Worm (Caenorhabditis elegans): ENCODE results near the gene hoe-1.

hoe-1 gene

ce11 chrIV:4712376-4712775 lies 31.7 kb downstream of the hoe-1 start, which contains the start of gene yars-2 (continued):
- no peak for TF ChIP-seq ZK337.2 (GFP tag; IDR thresholded peaks at IDR 0.05)
- TF ChIP-seq dmd-6 (GFP tag; IDR thresholded peaks at IDR 0.05) = no peak
- TF ChIP-seq php-3 (GFP tag; IDR thresholded peaks at IDR 0.05) = no peak
- TF ChIP-seq egl-43 (GFP tag; IDR thresholded peaks at IDR 0.05) = no peak
- TF ChIP-seq cey-2 (tag; optimal IDR thresholded peaks at IDR 0.05; ENCODE audit: borderline replicate concordance, insufficient read depth) = no peak
- no peak for TF ChIP-seq Y48G9A.11 (GFP tag; IDR thresholded peaks at IDR 0.05)
- TF ChIP-seq pha-4 (GFP tag; IDR thresholded peaks at IDR 0.05) = no peak
- no peak for TF ChIP-seq pha-4 (tag; optimal IDR thresholded peaks at IDR 0.05)
- no peak for TF ChIP-seq mxl-2 (GFP tag; conservative IDR thresholded peaks at IDR 0.05)
- TF ChIP-seq ceh-20 (GFP tag; IDR thresholded peaks at IDR 0.05) = no peak
- peak; percentile 16 for TF ChIP-seq aha-1 (tag)
- no peak for TF ChIP-seq snpc-4 (tag; optimal IDR thresholded peaks at IDR 0.05)
- TF ChIP-seq mdl-1 (tag; optimal IDR thresholded peaks at IDR 0.05) = no peak
- no peak for TF ChIP-seq mep-1 (tag; optimal IDR thresholded peaks at IDR 0.05)
- no peak for TF ChIP-seq aly-2 (tag; optimal IDR thresholded peaks at IDR 0.05)
- no peak for TF ChIP-seq nhr-237 (tag; optimal IDR thresholded peaks at IDR 0.05)
- TF ChIP-seq spr-3 (GFP tag; optimal IDR thresholded peaks at IDR 0.05) = no peak
- TF ChIP-seq gei-8 (GFP tag; optimal IDR thresholded peaks at IDR 0.05) = no peak
- TF ChIP-seq lin-1 (GFP tag; IDR thresholded peaks at IDR 0.05) = no peak
- TF ChIP-seq T20F7.1 (GFP tag; optimal IDR thresholded peaks at IDR 0.05) = no peak
- TF ChIP-seq F10B5.3 (tag; optimal IDR thresholded peaks at IDR 0.05) = no peak
- TF ChIP-seq zip-11 (GFP tag; IDR thresholded peaks at IDR 0.05) = no peak
- no peak for TF ChIP-seq nhr-77 (tag; optimal IDR thresholded peaks at IDR 0.05)

- TF ChIP-seq Y5F2A.4 (GFP tag; optimal IDR thresholded peaks at IDR 0.05) = no peak
- 0 out of 2 replicates have a peak, but pooled peaks have one; percentile 8 for TF ChIP-seq lin-38 (GFP tag; IDR thresholded peaks at IDR 0.05)
- peak; percentile 61 for TF ChIP-seq set-16 (GFP tag; IDR thresholded peaks at IDR 0.05)
- TF ChIP-seq daf-19 (GFP tag; conservative IDR thresholded peaks at IDR 0.05) = no peak
- 0 out of 2 replicates have a peak, but pooled peaks have one; percentile 16 for TF ChIP-seq arid-1 (GFP tag; conservative IDR thresholded peaks at IDR 0.05)
- no peak for TF ChIP-seq ceh-28 (tag; optimal IDR thresholded peaks at IDR 0.05)
- TF ChIP-seq unc-62 (GFP tag; optimal IDR thresholded peaks at IDR 0.05 in 1 of 2) = no peak
- TF ChIP-seq unc-62 (tag; optimal IDR thresholded peaks at IDR 0.05) = no peak
- no peak for TF ChIP-seq nhr-102 (tag; optimal IDR thresholded peaks at IDR 0.05)
- TF ChIP-seq madf-5 (GFP tag; IDR thresholded peaks at IDR 0.05) = 0 out of 4 replicates have a peak, but pooled peaks of 1 of the 2 experiments have one; percentile 3
- no peak for TF ChIP-seq ceh-44 (GFP tag; IDR thresholded peaks at IDR 0.05)
- no peak for TF ChIP-seq php-3 (GFP tag; IDR thresholded peaks at IDR 0.05)
- no peak for TF ChIP-seq fkh-10 (GFP tag; optimal IDR thresholded peaks at IDR 0.05)
These were observed 33.6 kb downstream of the hoe-1 start, which contains the start of gene cif-1 for ce11 chrIV:4710459-4710858. cif-1 (minus strand) TSS chrIV:4710755.

- TF ChIP-seq ceh-82 (tag; optimal IDR thresholded peaks at IDR 0.05) (no peak), tra-1 (GFP tag; IDR thresholded peaks at IDR 0.05) (no peak), zip-11 (GFP tag; IDR thresholded peaks at IDR 0.05) (no peak), F44E2.7 (GFP tag; IDR thresholded peaks at IDR 0.05) (no peak), nhr-42 (GFP tag; IDR thresholded peaks at IDR 0.05) (no peak), mxl-2 (GFP tag; conservative IDR thresholded peaks at IDR 0.05) (no peak), unc-39 (tag; optimal IDR thresholded peaks at IDR 0.05) (no peak), sdz-12 (GFP tag; optimal IDR thresholded peaks at IDR 0.05) (no peak), egl-43 (GFP tag; IDR thresholded peaks at IDR 0.05) (no peak), lin-38 (GFP tag; IDR thresholded peaks at IDR 0.05) (no peak), nhr-28 (tag; optimal IDR thresholded peaks at IDR 0.05) (no peak), nhr-10 (tag; optimal IDR thresholded peaks at IDR 0.05) (no peak), T26A8.4 (GFP tag; IDR thresholded peaks at IDR 0.05) (no peak), vab-7 (GFP tag; IDR thresholded peaks at IDR 0.05) (no peak), nhr-77 (tag; optimal IDR thresholded peaks at IDR 0.05) (no peak), dmd-6 (GFP tag; IDR thresholded peaks at IDR 0.05) (no peak), lim-7 (GFP tag; IDR thresholded peaks at IDR 0.05) (no peak), hif-1 (tag; optimal IDR thresholded peaks at IDR 0.05) (no peak), nhr-25 (tag; optimal IDR thresholded peaks at IDR 0.05; ENCODE audit: borderline replicate concordance, insufficient read depth) (no peak), php-3 (GFP tag; IDR thresholded peaks at IDR 0.05) (no peak)
These were observed 38.1 kb downstream of the hoe-1 start for ce11 chrIV:4705922-4706321.
